Worm (Caenorhabditis elegans): ENCODE results near the gene nspe-7.

DNA sequence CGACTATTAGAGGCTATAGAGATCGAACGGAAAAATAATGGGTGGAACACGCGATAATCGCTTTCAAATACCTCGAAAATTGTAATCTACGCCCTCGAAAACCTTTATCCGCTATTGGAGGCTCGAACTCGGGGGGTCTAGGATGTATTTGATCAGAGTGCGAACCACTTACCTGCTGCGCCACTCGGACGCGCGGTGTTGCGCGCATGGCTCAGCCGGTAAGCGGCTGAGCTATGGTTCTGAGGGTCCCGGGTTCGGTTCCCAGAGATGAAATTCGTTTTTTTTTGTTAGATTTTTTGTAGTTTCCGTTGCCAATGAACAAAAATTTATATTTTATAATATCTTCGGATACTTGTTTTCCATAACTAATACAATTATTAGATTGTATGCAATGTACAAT is 41.2 kb downstream of the nspe-7 start:
- TF ChIP-seq fkh-10 (GFP tag; optimal IDR thresholded peaks at IDR 0.05) (no peak), K02D7.2 (tag; optimal IDR thresholded peaks at IDR 0.05) (no peak), ref-2 (tag; optimal IDR thresholded peaks at IDR 0.05) (no peak), ceh-22 (tag; optimal IDR thresholded peaks at IDR 0.05) (no peak), hlh-13 (GFP tag; optimal IDR thresholded peaks at IDR 0.05) (no peak), zip-5 (tag; optimal IDR thresholded peaks at IDR 0.05) (no peak), ama-1 (optimal IDR thresholded peaks at IDR 0.05) (no peak), elt-4 (tag; optimal IDR thresholded peaks at IDR 0.05) (no peak), pha-4 (tag; optimal IDR thresholded peaks at IDR 0.05) (no peak)

Data from whole organism, late embryonic.